Worm (Caenorhabditis elegans): ENCODE data around the gene ZK354.3.
"Not testable (repeated sequence)": the region's sequence is repeated elsewhere in the genome, so short reads cannot be mapped to it uniquely, and the experiment has no call there.

The ZK354.3 gene

ce11 chrIV:5288932-5289331 is 20.9 kb upstream of the ZK354.3 start:
- TF ChIP-seq cog-1 (tag; optimal IDR thresholded peaks at IDR 0.05) (no peak), tab-1 (GFP tag; IDR thresholded peaks at IDR 0.05) (no peak), flt-1 (GFP tag; IDR thresholded peaks at IDR 0.05) (no peak), klf-2 (GFP tag; conservative IDR thresholded peaks at IDR 0.05) (no peak), ref-1 (GFP tag; conservative IDR thresholded peaks at IDR 0.05) (no peak), T22C8.4 (GFP tag; IDR thresholded peaks at IDR 0.05) (no peak), ztf-23 (GFP tag; IDR thresholded peaks at IDR 0.05) (no peak), ztf-29 (GFP tag; IDR thresholded peaks at IDR 0.05) (no peak), med-1 (GFP tag; optimal IDR thresholded peaks at IDR 0.05; ENCODE audit: insufficient read depth) (no peak)

ce11 chrIV:5290547-5290946 is 19.3 kb upstream of the ZK354.3 start, which contains the start of gene nlp-47:
Gene nlp-47, plus strand, starts transcription at chrIV:5290847.
- TF ChIP-seq ztf-29 (GFP tag; IDR thresholded peaks at IDR 0.05) (no peak), cog-1 (tag; optimal IDR thresholded peaks at IDR 0.05) (no peak), flt-1 (GFP tag; IDR thresholded peaks at IDR 0.05) (no peak)

DNA sequence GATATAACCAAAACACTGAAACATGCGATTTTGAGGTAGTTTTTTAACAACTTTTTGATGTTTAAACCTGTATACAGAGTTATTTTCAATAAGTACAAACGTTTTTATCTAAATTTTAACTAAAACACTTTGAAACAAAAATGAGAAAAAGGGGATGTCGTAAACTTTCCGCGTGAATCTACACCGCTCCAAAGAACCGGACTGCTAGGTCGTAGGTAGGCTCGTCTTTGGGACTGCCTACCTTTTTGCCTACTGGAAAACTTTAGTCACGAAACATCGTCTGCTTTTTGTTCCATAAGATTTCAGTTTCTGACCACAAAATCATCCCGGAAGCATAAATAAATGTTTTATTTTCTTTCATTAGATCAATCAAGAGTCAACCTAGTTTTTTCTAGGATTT is 18.6 kb upstream of the ZK354.3 start:
- no peak for TF ChIP-seq ref-1 (GFP tag; conservative IDR thresholded peaks at IDR 0.05)
- TF ChIP-seq klf-2 (GFP tag; conservative IDR thresholded peaks at IDR 0.05) = no peak
- no peak for TF ChIP-seq T22C8.4 (GFP tag; IDR thresholded peaks at IDR 0.05)
- TF ChIP-seq ztf-29 (GFP tag; IDR thresholded peaks at IDR 0.05) = no peak
- no peak for TF ChIP-seq ztf-23 (GFP tag; IDR thresholded peaks at IDR 0.05)
- no peak for TF ChIP-seq cog-1 (tag; optimal IDR thresholded peaks at IDR 0.05)
- no peak for TF ChIP-seq tab-1 (GFP tag; IDR thresholded peaks at IDR 0.05)
- no peak for TF ChIP-seq flt-1 (GFP tag; IDR thresholded peaks at IDR 0.05)
- TF ChIP-seq med-1 (GFP tag; optimal IDR thresholded peaks at IDR 0.05; ENCODE audit: insufficient read depth) = no peak

- TF ChIP-seq klf-2 (GFP tag; conservative IDR thresholded peaks at IDR 0.05) (no peak), cog-1 (tag; optimal IDR thresholded peaks at IDR 0.05) (no peak), ref-1 (GFP tag; conservative IDR thresholded peaks at IDR 0.05) (no peak), tab-1 (GFP tag; IDR thresholded peaks at IDR 0.05) (no peak), T22C8.4 (GFP tag; IDR thresholded peaks at IDR 0.05) (no peak), flt-1 (GFP tag; IDR thresholded peaks at IDR 0.05) (no peak), ztf-23 (GFP tag; IDR thresholded peaks at IDR 0.05) (no peak), ztf-29 (GFP tag; IDR thresholded peaks at IDR 0.05) (no peak), med-1 (GFP tag; optimal IDR thresholded peaks at IDR 0.05; ENCODE audit: insufficient read depth) (no peak)
Measured at ce11 chrIV:5294467-5294866, 15.4 kb upstream of the ZK354.3 start.

- not testable (repeated sequence) for TF ChIP-seq med-1 (GFP tag; optimal IDR thresholded peaks at IDR 0.05; ENCODE audit: insufficient read depth); ztf-29 (GFP tag; IDR thresholded peaks at IDR 0.05); klf-2 (GFP tag; conservative IDR thresholded peaks at IDR 0.05)
Measured at ce11 chrIV:5295240-5295639, 14.6 kb upstream of the ZK354.3 start, which contains the start of gene msp-51. Gene msp-51, minus strand, starts transcription at chrIV:5295340.

DNA sequence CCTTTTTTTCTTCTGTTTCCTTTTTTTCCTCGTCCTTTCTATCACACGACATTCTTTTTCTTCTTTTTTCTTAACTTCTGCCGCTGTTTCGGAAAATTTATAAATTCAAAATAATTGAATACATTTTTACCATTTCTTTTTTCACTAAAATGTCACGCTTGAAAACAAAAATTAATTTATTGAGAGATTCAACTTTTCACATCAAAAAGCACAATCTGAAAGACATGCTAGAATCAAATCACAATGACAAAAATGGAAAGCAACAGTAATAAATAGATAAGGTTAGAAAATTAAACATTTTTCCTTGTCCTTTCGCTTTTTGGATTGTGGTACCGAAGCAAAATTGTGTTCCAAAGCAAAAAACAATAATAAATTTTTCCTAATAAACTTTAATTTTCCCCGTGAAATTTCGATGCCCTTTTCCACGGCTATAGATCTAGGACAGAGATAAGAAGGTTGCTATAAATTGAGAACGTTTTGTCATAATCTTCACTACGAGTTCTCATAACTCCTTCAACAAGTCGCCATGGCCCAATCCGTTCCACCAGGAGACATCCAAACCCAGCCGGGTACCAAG is 12.3 kb upstream of the ZK354.3 start, which contains the start of the genes ZK354.6 and msp-113:
ZK354.6 (minus strand) TSS at position 101 of the 577 bp plus-strand sequence.
msp-113 (plus strand) TSS at position 527 of the 577 bp plus-strand sequence.
- TF ChIP-seq T22C8.4 (GFP tag; IDR thresholded peaks at IDR 0.05) = no peak
- no peak for TF ChIP-seq ref-1 (GFP tag; conservative IDR thresholded peaks at IDR 0.05)
- no peak for TF ChIP-seq klf-2 (GFP tag; conservative IDR thresholded peaks at IDR 0.05)
- no peak for TF ChIP-seq ztf-29 (GFP tag; IDR thresholded peaks at IDR 0.05)
- no peak for TF ChIP-seq med-1 (GFP tag; optimal IDR thresholded peaks at IDR 0.05; ENCODE audit: insufficient read depth)
- TF ChIP-seq flt-1 (GFP tag; IDR thresholded peaks at IDR 0.05) = no peak
- TF ChIP-seq tab-1 (GFP tag; IDR thresholded peaks at IDR 0.05) = no peak
- TF ChIP-seq ztf-23 (GFP tag; IDR thresholded peaks at IDR 0.05) = no peak
- TF ChIP-seq cog-1 (tag; optimal IDR thresholded peaks at IDR 0.05) = no peak

DNA sequence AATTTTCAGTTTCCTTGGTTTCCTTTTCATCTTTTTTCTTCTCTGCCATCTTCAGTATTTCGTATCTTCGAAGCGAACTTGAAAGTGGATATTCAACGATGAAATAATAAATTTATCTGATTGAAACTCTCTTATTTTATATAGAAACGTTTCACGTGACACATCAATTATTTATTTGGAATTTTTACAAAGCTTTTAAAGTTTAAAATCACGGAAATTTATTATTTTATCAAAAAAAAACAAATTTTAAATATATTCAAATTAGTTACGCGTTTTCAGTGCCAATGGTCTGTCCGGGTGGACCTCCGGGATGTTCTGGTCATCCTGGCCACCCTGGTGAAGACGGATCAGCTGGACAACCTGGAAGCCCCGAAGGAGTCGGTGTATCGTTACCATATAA is 6.8 kb upstream of the ZK354.3 start, which contains the start of gene ZK354.7:
ZK354.7 (minus strand) TSS at position 101 of the 400 bp plus-strand sequence.
- no peak for TF ChIP-seq tab-1 (GFP tag; IDR thresholded peaks at IDR 0.05)
- no peak for TF ChIP-seq ref-1 (GFP tag; conservative IDR thresholded peaks at IDR 0.05)
- no peak for TF ChIP-seq ztf-23 (GFP tag; IDR thresholded peaks at IDR 0.05)
- TF ChIP-seq cog-1 (tag; optimal IDR thresholded peaks at IDR 0.05) = no peak
- no peak for TF ChIP-seq klf-2 (GFP tag; conservative IDR thresholded peaks at IDR 0.05)
- TF ChIP-seq med-1 (GFP tag; optimal IDR thresholded peaks at IDR 0.05; ENCODE audit: insufficient read depth) = no peak
- no peak for TF ChIP-seq ztf-29 (GFP tag; IDR thresholded peaks at IDR 0.05)
- no peak for TF ChIP-seq T22C8.4 (GFP tag; IDR thresholded peaks at IDR 0.05)
- TF ChIP-seq flt-1 (GFP tag; IDR thresholded peaks at IDR 0.05) = no peak

DNA sequence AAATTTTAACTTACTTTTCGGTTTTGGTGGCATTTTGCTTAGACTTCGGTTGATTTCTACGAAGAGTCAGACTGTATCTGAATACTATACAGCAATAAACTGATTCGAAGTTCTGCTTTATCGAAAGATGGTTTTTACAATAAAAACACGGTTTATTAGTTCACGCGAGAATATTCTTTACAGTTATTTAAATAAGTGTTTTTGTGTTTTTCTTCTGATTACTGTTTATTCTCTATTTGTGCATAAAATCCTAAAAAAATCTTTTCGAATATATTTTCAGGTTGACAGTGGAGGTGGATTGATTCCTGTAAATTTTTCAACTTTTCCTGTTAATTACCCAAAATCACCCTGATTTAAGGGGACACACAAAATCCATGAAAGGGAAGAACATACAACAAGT is 3.8 kb upstream of the ZK354.3 start, which contains the start of gene ZK354.8:
ZK354.8 (minus strand) TSS at position 101 of the 400 bp plus-strand sequence.
- no peak for TF ChIP-seq ztf-29 (GFP tag; IDR thresholded peaks at IDR 0.05)
- no peak for TF ChIP-seq tab-1 (GFP tag; IDR thresholded peaks at IDR 0.05)
- no peak for TF ChIP-seq klf-2 (GFP tag; conservative IDR thresholded peaks at IDR 0.05)
- TF ChIP-seq ref-1 (GFP tag; conservative IDR thresholded peaks at IDR 0.05) = no peak
- TF ChIP-seq med-1 (GFP tag; optimal IDR thresholded peaks at IDR 0.05; ENCODE audit: insufficient read depth) = no peak
- TF ChIP-seq T22C8.4 (GFP tag; IDR thresholded peaks at IDR 0.05) = no peak
- TF ChIP-seq ztf-23 (GFP tag; IDR thresholded peaks at IDR 0.05) = no peak

ce11 chrIV:5308046-5308643 is 1.7 kb upstream of the ZK354.3 start, which contains the start of the genes ZK354.9 and msp-58:
Gene ZK354.9, minus strand, starts transcription at chrIV:5308146.
Gene msp-58, plus strand, starts transcription at chrIV:5308593.
- not testable (repeated sequence) for TF ChIP-seq flt-1 (GFP tag; IDR thresholded peaks at IDR 0.05); cog-1 (tag; optimal IDR thresholded peaks at IDR 0.05); ref-1 (GFP tag; conservative IDR thresholded peaks at IDR 0.05)

- not testable (repeated sequence) for TF ChIP-seq med-1 (GFP tag; optimal IDR thresholded peaks at IDR 0.05; ENCODE audit: insufficient read depth); ref-1 (GFP tag; conservative IDR thresholded peaks at IDR 0.05); ztf-29 (GFP tag; IDR thresholded peaks at IDR 0.05)
Measured at ce11 chrIV:5313011-5313410, 3.2 kb downstream of the ZK354.3 start, which contains the start of the genes msp-59 and ZK354.2. Gene msp-59, minus strand, starts transcription at chrIV:5313111. Gene ZK354.2, plus strand, starts transcription at chrIV:5313405.

Data from whole organism, midembryonic.